Fruit fly (Drosophila melanogaster) whole organism, wandering third instar larva: Measurements from ENCODE around the gene ZnT86D.

Source experiments
- Abd-B ChIP-seq: fragments of >200 bp; optimal IDR thresholded peaks from 2 replicates; lab custom pipeline; 2017; ENCODE audit warnings: missing biosample characterization, missing genetic modification characterization
- CG32264 ChIP-seq: fragments of 200-800 bp; sonication (Bioruptor generic); optimal IDR thresholded peaks from 2 replicates; lab custom pipeline; 2016; ENCODE audit warnings: missing biosample characterization, missing genetic modification characterization
- CG9705 ChIP-seq: fragments of 200-800 bp; sonication (Bioruptor generic); optimal IDR thresholded peaks from 2 replicates; lab custom pipeline; 2018; ENCODE audit warnings: missing biosample characterization, mild to moderate bottlenecking, missing genetic modification characterization
- CrebA ChIP-seq: fragments of 200-800 bp; sonication (Bioruptor generic); optimal IDR thresholded peaks from 2 replicates; lab custom pipeline; 2016; ENCODE audit warnings: missing biosample characterization, mild to moderate bottlenecking, missing genetic modification characterization, borderline replicate concordance
- Dfd ChIP-seq: fragments of >200 bp; optimal IDR thresholded peaks from 2 replicates; lab custom pipeline; 2017; ENCODE audit warnings: missing biosample characterization, missing genetic modification characterization
- Dif ChIP-seq: fragments of 200-275, 200-300 bp; sonication (Bioruptor generic); optimal IDR thresholded peaks from 2 replicates; lab custom pipeline; 2018; ENCODE audit warnings: missing biosample characterization, missing genetic modification characterization; ENCODE audit not compliant: partially characterized antibody
- GATAd ChIP-seq: sonication (Bioruptor generic); optimal IDR thresholded peaks from 2 replicates; lab custom pipeline; 2016; ENCODE audit warnings: missing biosample characterization, missing genetic modification characterization
- HLH106 ChIP-seq: fragments of 200-800 bp; optimal IDR thresholded peaks from 3 replicates; lab custom pipeline; 2019; ENCODE audit warnings: missing biosample characterization, mild to moderate bottlenecking, missing genetic modification characterization, moderate library complexity
- Hnf4 ChIP-seq: fragments of 200-800 bp; sonication (Bioruptor generic); optimal IDR thresholded peaks from 2 replicates; lab custom pipeline; 2016; ENCODE audit warnings: missing biosample characterization, mild to moderate bottlenecking, missing genetic modification characterization
- Hr78 ChIP-seq: fragments of >200 bp; optimal IDR thresholded peaks from 2 replicates; lab custom pipeline; 2017; ENCODE audit warnings: missing biosample characterization, missing genetic modification characterization
- Hr83 ChIP-seq: fragments of 200-300 bp; sonication (Bioruptor generic); optimal IDR thresholded peaks from 2 replicates; lab custom pipeline; 2016; ENCODE audit warnings: missing biosample characterization, mild to moderate bottlenecking, missing genetic modification characterization, moderate library complexity; ENCODE audit not compliant: poor library complexity, severe bottlenecking
- Jra ChIP-seq: sonication (Bioruptor generic); optimal IDR thresholded peaks from 2 replicates; lab custom pipeline; 2016; ENCODE audit warnings: missing biosample characterization, missing genetic modification characterization
- Mio ChIP-seq: sonication (Bioruptor generic); optimal IDR thresholded peaks from 2 replicates; lab custom pipeline; 2016; ENCODE audit warnings: missing biosample characterization, missing genetic modification characterization
- Myc ChIP-seq: fragments of >200 bp; optimal IDR thresholded peaks from 2 replicates; lab custom pipeline; 2017
- N ChIP-seq: fragments of >200 bp; optimal IDR thresholded peaks from 2 replicates; lab custom pipeline; 2018; ENCODE audit warnings: missing biosample characterization, missing external identifiers, missing genetic modification characterization
- OdsH ChIP-seq: fragments of 200-800 bp; sonication (Bioruptor generic); optimal IDR thresholded peaks from 2 replicates; lab custom pipeline; 2016; ENCODE audit warnings: missing biosample characterization, mild to moderate bottlenecking, missing genetic modification characterization
- Rel ChIP-seq, 2 experiments: fragments of 200-800 bp; sonication (Bioruptor generic) in 1 of 2; optimal IDR thresholded peaks; 2 replicates in 1 of 2; 3 replicates in 1 of 2; lab custom pipeline; 2016 to 2019; ENCODE audit warnings: mild to moderate bottlenecking in 2 of 2, missing biosample characterization in 2 of 2, missing genetic modification characterization in 2 of 2, moderate library complexity in 1 of 2
- Sp1 ChIP-seq: fragments of 200-800 bp; sonication (Bioruptor generic); optimal IDR thresholded peaks from 3 replicates; lab custom pipeline; 2019; ENCODE audit warnings: missing biosample characterization, mild to moderate bottlenecking, missing genetic modification characterization, moderate library complexity
- Vsx2 ChIP-seq: fragments of 200-300, 225-300 bp; sonication (Bioruptor generic); optimal IDR thresholded peaks from 2 replicates; lab custom pipeline; 2018; ENCODE audit warnings: missing biosample characterization, missing genetic modification characterization; ENCODE audit not compliant: partially characterized antibody
- br ChIP-seq: fragments of 200-800 bp; sonication (Bioruptor generic); optimal IDR thresholded peaks from 2 replicates; lab custom pipeline; 2016; ENCODE audit warnings: missing biosample characterization, missing genetic modification characterization
- brk ChIP-seq: fragments of 200-800 bp; sonication (Bioruptor generic); optimal IDR thresholded peaks from 2 replicates; lab custom pipeline; 2016; ENCODE audit warnings: missing biosample characterization, mild to moderate bottlenecking, missing genetic modification characterization
- dl ChIP-seq, 2 experiments: fragments of 175-275, 200-275 bp in 1 of 2; fragments of 200-275 bp in 1 of 2; sonication (Bioruptor generic); optimal IDR thresholded peaks; lab custom pipeline; 2018; ENCODE audit warnings: mild to moderate bottlenecking in 2 of 2, missing biosample characterization in 2 of 2, missing genetic modification characterization in 2 of 2, moderate library complexity in 2 of 2; ENCODE audit not compliant: partially characterized antibody in 2 of 2, insufficient read depth in 1 of 2
- dmrt93B ChIP-seq: fragments of 200-800 bp; sonication (Bioruptor generic); optimal IDR thresholded peaks from 2 replicates; lab custom pipeline; 2018; ENCODE audit warnings: missing biosample characterization, mild to moderate bottlenecking, missing genetic modification characterization
- dsf ChIP-seq: sonication (Bioruptor generic); optimal IDR thresholded peaks from 2 replicates; lab custom pipeline; 2016; ENCODE audit warnings: missing biosample characterization, missing genetic modification characterization, borderline replicate concordance
- ey ChIP-seq: fragments of 200-800 bp; sonication (Bioruptor generic); optimal IDR thresholded peaks from 2 replicates; lab custom pipeline; 2016; ENCODE audit warnings: missing biosample characterization, missing genetic modification characterization
- foxo ChIP-seq, 2 experiments: fragments of 200-800 bp; sonication (Bioruptor generic); optimal IDR thresholded peaks; 2 replicates in 1 of 2; 3 replicates in 1 of 2; lab custom pipeline; 2016 to 2017; ENCODE audit warnings: missing biosample characterization in 2 of 2, missing genetic modification characterization in 2 of 2
- fru ChIP-seq: fragments of 200-800 bp; sonication (Bioruptor generic); optimal IDR thresholded peaks from 3 replicates; lab custom pipeline; 2016; ENCODE audit warnings: missing biosample characterization, mild to moderate bottlenecking, missing genetic modification characterization
- h ChIP-seq: fragments of 200-800 bp; sonication (Bioruptor generic); optimal IDR thresholded peaks from 3 replicates; lab custom pipeline; 2016; ENCODE audit warnings: missing biosample characterization, mild to moderate bottlenecking, missing genetic modification characterization
- jim ChIP-seq: fragments of 175-275, 200-325 bp; sonication (Bioruptor generic); optimal IDR thresholded peaks from 2 replicates; lab custom pipeline; 2016; ENCODE audit warnings: missing biosample characterization, mild to moderate bottlenecking, missing genetic modification characterization
- lola ChIP-seq: fragments of >200 bp; optimal IDR thresholded peaks from 2 replicates; lab custom pipeline; 2017; ENCODE audit warnings: missing biosample characterization, missing genetic modification characterization
- pan ChIP-seq: fragments of >200 bp; optimal IDR thresholded peaks from 2 replicates; lab custom pipeline; 2017
- psq ChIP-seq: fragments of 200-800 bp; sonication (Bioruptor generic); optimal IDR thresholded peaks from 3 replicates; lab custom pipeline; 2017; ENCODE audit warnings: missing biosample characterization, mild to moderate bottlenecking, missing genetic modification characterization, moderate library complexity
- rgr ChIP-seq: fragments of 200-800 bp; sonication (Bioruptor generic); optimal IDR thresholded peaks from 3 replicates; lab custom pipeline; 2016; ENCODE audit warnings: missing biosample characterization, mild to moderate bottlenecking, missing genetic modification characterization
- sage ChIP-seq: fragments of 200-800 bp; sonication (Bioruptor generic); optimal IDR thresholded peaks from 2 replicates; lab custom pipeline; 2016; ENCODE audit warnings: missing biosample characterization, mild to moderate bottlenecking, missing genetic modification characterization
- sv ChIP-seq: fragments of 200-800 bp; sonication (Bioruptor generic); optimal IDR thresholded peaks from 3 replicates; lab custom pipeline; 2016; ENCODE audit warnings: missing biosample characterization, missing genetic modification characterization
- tai ChIP-seq: sonication (Bioruptor generic); optimal IDR thresholded peaks from 2 replicates; lab custom pipeline; 2016; ENCODE audit warnings: missing biosample characterization, missing genetic modification characterization
- usp ChIP-seq: fragments of >200 bp; optimal IDR thresholded peaks from 2 replicates; lab custom pipeline; 2017; ENCODE audit warnings: missing biosample characterization, missing genetic modification characterization
- woc ChIP-seq: sonication (Bioruptor generic); optimal IDR thresholded peaks from 2 replicates; lab custom pipeline; 2016; ENCODE audit warnings: missing biosample characterization, mild to moderate bottlenecking, missing genetic modification characterization

ZnT86D gene

DNA sequence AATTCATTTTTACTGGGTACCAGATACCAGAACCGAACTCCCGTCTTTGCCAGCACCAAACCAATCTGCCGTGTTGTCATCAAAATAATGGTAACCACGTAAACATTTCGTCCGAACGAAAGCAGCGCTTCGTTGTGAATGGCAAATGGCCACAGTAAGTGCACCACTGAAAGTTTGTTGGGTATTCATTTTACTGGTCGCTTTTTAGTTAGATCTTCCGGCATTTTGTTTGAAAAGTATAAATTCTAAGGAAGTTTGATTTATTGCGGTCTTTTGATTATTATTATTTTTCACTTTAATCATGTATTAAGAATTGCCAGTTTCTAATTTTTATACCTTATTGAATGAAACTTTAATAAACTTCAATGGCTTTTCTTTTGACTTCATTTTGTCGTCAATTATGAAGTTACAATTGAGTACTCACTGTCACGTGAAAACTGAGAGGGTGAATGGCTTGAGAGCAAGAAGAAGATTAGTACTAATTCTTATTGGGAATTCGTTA is at the start of gene ZnT86D:
Gene ZnT86D, minus strand, starts transcription at position 91 of the 502 bp plus-strand sequence.
- TF ChIP-seq pan (lab: Kevin White, UChicago) (no peak), OdsH (GFP tag; lab: Kevin White, UChicago) (peak; percentile 33), Dif (GFP tag; lab: Kevin White, UChicago) (no peak), CrebA (GFP tag; lab: Kevin White, UChicago) (no peak), sv (GFP tag; lab: Kevin White, UChicago) (no peak), sage (GFP tag; lab: Kevin White, UChicago) (no peak), h (peak; percentile 73), GATAd (no peak), usp (GFP tag; lab: Kevin White, UChicago) (no peak), ey (peak; percentile 61), rgr (GFP tag; lab: Kevin White, UChicago) (peak; percentile 63), CG32264 (GFP tag; lab: Kevin White, UChicago) (peak; percentile 30), dsf (GFP tag; lab: Kevin White, UChicago) (no peak), CG9705 (GFP tag; lab: Kevin White, UChicago) (peak; percentile 59), br (GFP tag; lab: Kevin White, UChicago) (peak; percentile 75), Dfd (GFP tag; lab: Kevin White, UChicago) (no peak), Abd-B (GFP tag; lab: Kevin White, UChicago) (no peak), HLH106 (peak; percentile 84), foxo (GFP tag; optimal IDR thresholded peaks at IDR 0.05; lab: Kevin White, UChicago) (peak in 1 of 2 experiments; percentile 64), Hnf4 (GFP tag; lab: Kevin White, UChicago) (peak; percentile 44), N (GFP tag; lab: Kevin White, UChicago) (no peak), Vsx2 (no peak), brk (GFP tag; lab: Kevin White, UChicago) (no peak), lola (GFP tag; lab: Kevin White, UChicago) (no peak), tai (no peak), fru (GFP tag; lab: Kevin White, UChicago) (peak; percentile 86), Hr78 (no peak), Jra (GFP tag; lab: Kevin White, UChicago) (peak; percentile 22), dmrt93B (peak; percentile 39), Rel (GFP tag; optimal IDR thresholded peaks at IDR 0.05; lab: Kevin White, UChicago) (no peak), Rel (tag; optimal IDR thresholded peaks at IDR 0.05; lab: Kevin White, UChicago) (peak; percentile 44), woc (GFP tag; lab: Kevin White, UChicago) (peak; percentile 96), psq (peak; percentile 78), Sp1 (GFP tag; lab: Kevin White, UChicago) (peak; percentile 81), Myc (lab: Kevin White, UChicago) (peak; percentile 58), dl (GFP tag; optimal IDR thresholded peaks at IDR 0.05; lab: Kevin White, UChicago; ENCODE audit: insufficient read depth in 1 of 2, partially characterized antibody in 2 of 2) (no peak), Mio (no peak), jim (GFP tag; lab: Kevin White, UChicago) (no peak), Hr83 (peak; percentile 39)

DNA sequence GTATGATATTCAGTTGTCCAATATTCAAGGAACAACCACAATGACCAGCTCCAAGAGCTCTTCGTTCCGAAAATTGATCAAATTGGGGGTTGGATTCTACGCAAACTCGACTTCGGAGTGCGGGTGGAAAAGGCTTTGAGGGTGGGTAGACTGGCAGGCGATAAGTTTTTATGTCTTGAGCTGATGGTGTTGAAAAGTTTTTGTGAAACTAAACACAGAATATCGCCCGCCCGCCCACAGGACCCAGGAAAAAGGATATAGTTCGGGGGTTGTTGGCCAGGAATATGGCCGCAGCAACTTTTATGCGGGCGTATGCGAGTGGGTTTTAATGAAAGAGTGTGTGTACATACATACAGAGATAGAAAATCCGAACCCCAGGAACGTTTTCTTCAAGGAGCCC is 49.2 kb upstream of the ZnT86D start:
- TF ChIP-seq dl (GFP tag; optimal IDR thresholded peaks at IDR 0.05; lab: Kevin White, UChicago; ENCODE audit: insufficient read depth in 1 of 2, partially characterized antibody in 2 of 2) (no peak), sage (GFP tag; lab: Kevin White, UChicago) (no peak), Hr78 (no peak), rgr (GFP tag; lab: Kevin White, UChicago) (no peak), HLH106 (no peak), Sp1 (GFP tag; lab: Kevin White, UChicago) (no peak)
- TF ChIP-seq, all 38 proteins: peak for 0
